Worm (Caenorhabditis elegans): ENCODE data around the gene F07G11.1.

DNA sequence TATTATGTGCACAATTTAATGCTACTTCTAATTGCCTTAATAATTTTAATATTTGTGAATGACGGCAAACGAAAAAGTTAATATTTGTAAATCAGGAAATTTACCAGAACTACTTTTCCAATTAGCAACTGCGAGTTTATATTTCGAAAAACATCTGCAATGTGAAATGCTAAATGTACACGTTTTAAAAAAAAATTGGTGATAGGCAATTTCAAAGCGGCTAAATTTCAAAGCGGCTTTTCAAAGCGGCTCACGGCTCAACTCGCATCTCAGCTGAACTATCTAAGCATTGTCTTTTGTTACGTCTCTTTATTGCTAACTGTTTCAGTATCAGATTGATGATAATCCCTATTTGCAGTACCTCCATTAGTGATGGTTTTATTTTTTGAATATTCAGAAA lies 32.6 kb downstream of the F07G11.1 start, which contains the start of gene srh-187:
- TF ChIP-seq pha-4 (tag; optimal IDR thresholded peaks at IDR 0.05) (no peak), dve-1 (tag; optimal IDR thresholded peaks at IDR 0.05) (no peak), unc-55 (GFP tag; optimal IDR thresholded peaks at IDR 0.05) (no peak), gmeb-2 (tag; optimal IDR thresholded peaks at IDR 0.05) (no peak), pat-9 (tag; optimal IDR thresholded peaks at IDR 0.05) (no peak), F13H6.1 (tag; optimal IDR thresholded peaks at IDR 0.05) (no peak), nhr-232 (tag; optimal IDR thresholded peaks at IDR 0.05) (no peak), ama-1 (optimal IDR thresholded peaks at IDR 0.05) (no peak), ceh-9 (tag; optimal IDR thresholded peaks at IDR 0.05) (no peak), unc-42 (tag; optimal IDR thresholded peaks at IDR 0.05) (no peak)
